Worm (Caenorhabditis elegans) whole organism, late embryonic: ENCODE measurements around the gene npp-26.

ENCODE experiments used
- C08G9.2 ChIP-seq: sonication (generic microtip); optimal IDR thresholded peaks from 2 replicates; lab custom pipeline; 2016; ENCODE audit warnings: mild to moderate bottlenecking, missing genetic modification characterization, moderate library complexity, missing compliant biosample characterization
- K02D7.2 ChIP-seq: sonication (generic microtip); optimal IDR thresholded peaks from 2 replicates; lab custom pipeline; 2017; ENCODE audit warnings: mild to moderate bottlenecking, missing genetic modification characterization, missing compliant biosample characterization
- K09A11.1 ChIP-seq: sonication (generic microtip); optimal IDR thresholded peaks from 2 replicates; lab custom pipeline; 2017; ENCODE audit warnings: antibody characterized with exemption, mild to moderate bottlenecking, missing genetic modification characterization, missing compliant biosample characterization; ENCODE audit not compliant: insufficient read depth
- Y22D7AL.16 ChIP-seq: sonication (generic microtip); optimal IDR thresholded peaks from 2 replicates; lab custom pipeline; 2016; ENCODE audit warnings: missing genetic modification characterization, missing compliant biosample characterization
- ama-1 ChIP-seq: fragments of 150-350 bp; optimal IDR thresholded peaks from 2 replicates; lab custom pipeline; 2014
- ceh-14 ChIP-seq: sonication (generic microtip); optimal IDR thresholded peaks from 2 replicates; lab custom pipeline; 2016; ENCODE audit warnings: missing genotype, missing genetic modification characterization, missing compliant biosample characterization
- ceh-18 ChIP-seq: sonication (generic microtip); optimal IDR thresholded peaks from 2 replicates; lab custom pipeline; 2016; ENCODE audit warnings: missing genetic modification characterization, missing compliant biosample characterization
- ceh-19 ChIP-seq: fragments of 200-800 bp; sonication (Bioruptor generic); optimal IDR thresholded peaks from 2 replicates; lab custom pipeline; 2018; ENCODE audit warnings: mild to moderate bottlenecking, missing genetic modification characterization, missing compliant biosample characterization
- ceh-22 ChIP-seq: sonication (generic microtip); optimal IDR thresholded peaks from 2 replicates; lab custom pipeline; 2017; ENCODE audit warnings: missing biosample characterization, missing genetic modification characterization
- ceh-24 ChIP-seq: sonication (generic microtip); optimal IDR thresholded peaks from 2 replicates; lab custom pipeline; 2016; ENCODE audit warnings: mild to moderate bottlenecking, missing genetic modification characterization, missing compliant biosample characterization
- ceh-30 ChIP-seq: fragments of 150-350 bp; optimal IDR thresholded peaks from 2 replicates; lab custom pipeline; 2014; ENCODE audit warnings: missing biosample characterization, missing genetic modification characterization
- ceh-31 ChIP-seq: sonication (generic microtip); optimal IDR thresholded peaks from 2 replicates; lab custom pipeline; 2016; ENCODE audit warnings: missing genetic modification characterization, missing compliant biosample characterization
- ceh-34 ChIP-seq: sonication (generic microtip); optimal IDR thresholded peaks from 2 replicates; lab custom pipeline; 2016; ENCODE audit warnings: mild to moderate bottlenecking, missing genetic modification characterization, missing compliant biosample characterization
- ceh-9 ChIP-seq: sonication (generic microtip); optimal IDR thresholded peaks from 2 replicates; lab custom pipeline; 2016; ENCODE audit warnings: mild to moderate bottlenecking, missing genetic modification characterization, inconsistent platforms, missing compliant biosample characterization
- che-1 ChIP-seq: sonication (generic microtip); optimal IDR thresholded peaks from 2 replicates; lab custom pipeline; 2016; ENCODE audit warnings: mild to moderate bottlenecking, missing genetic modification characterization, missing compliant biosample characterization
- dmd-4 ChIP-seq: sonication (generic microtip); optimal IDR thresholded peaks from 2 replicates; lab custom pipeline; 2016; ENCODE audit warnings: borderline replicate concordance, missing genetic modification characterization, missing compliant biosample characterization
- elt-2 ChIP-seq: sonication (generic microtip); optimal IDR thresholded peaks from 2 replicates; lab custom pipeline; 2016; ENCODE audit warnings: missing genetic modification reagents, missing genetic modification characterization, missing compliant biosample characterization
- eyg-1 ChIP-seq: sonication (generic microtip); optimal IDR thresholded peaks from 2 replicates; lab custom pipeline; 2016; ENCODE audit warnings: missing genotype, missing genetic modification characterization, missing compliant biosample characterization
- gmeb-2 ChIP-seq: sonication (generic microtip); optimal IDR thresholded peaks from 2 replicates; lab custom pipeline; 2016; ENCODE audit warnings: missing genetic modification characterization, inconsistent platforms, missing compliant biosample characterization
- hlh-13 ChIP-seq: fragments of 200-800 bp; sonication (Bioruptor generic); optimal IDR thresholded peaks from 2 replicates; lab custom pipeline; 2018; ENCODE audit warnings: mild to moderate bottlenecking, missing genetic modification characterization, missing compliant biosample characterization
- hlh-30 ChIP-seq: sonication (generic microtip); optimal IDR thresholded peaks from 2 replicates; lab custom pipeline; 2017; ENCODE audit warnings: antibody characterized with exemption, missing genetic modification characterization, missing compliant biosample characterization; ENCODE audit not compliant: insufficient read depth
- hlh-6 ChIP-seq: sonication (generic microtip); optimal IDR thresholded peaks from 2 replicates; lab custom pipeline; 2016; ENCODE audit warnings: missing genotype, missing genetic modification characterization, missing compliant biosample characterization
- hlh-8 ChIP-seq: sonication (generic microtip); optimal IDR thresholded peaks from 2 replicates; lab custom pipeline; 2016; ENCODE audit warnings: missing genotype, missing genetic modification characterization, missing compliant biosample characterization
- lim-6 ChIP-seq: sonication (generic microtip); optimal IDR thresholded peaks from 2 replicates; lab custom pipeline; 2016; ENCODE audit warnings: missing genetic modification characterization, missing compliant biosample characterization
- madf-2 ChIP-seq: sonication (generic microtip); optimal IDR thresholded peaks from 2 replicates; lab custom pipeline; 2017; ENCODE audit warnings: missing genetic modification characterization, missing compliant biosample characterization
- mec-3 ChIP-seq: sonication (generic microtip); optimal IDR thresholded peaks from 2 replicates; lab custom pipeline; 2016; ENCODE audit warnings: borderline replicate concordance, missing genetic modification characterization, missing compliant biosample characterization
- nfya-1 ChIP-seq: sonication (generic microtip); optimal IDR thresholded peaks from 2 replicates; lab custom pipeline; 2017; ENCODE audit warnings: missing genetic modification characterization, mild to moderate bottlenecking, missing compliant biosample characterization, antibody characterized with exemption, moderate library complexity
- odd-2 ChIP-seq: sonication (generic microtip); optimal IDR thresholded peaks from 2 replicates; lab custom pipeline; 2017; ENCODE audit warnings: antibody characterized with exemption, mild to moderate bottlenecking, missing genetic modification characterization, missing compliant biosample characterization
- pha-2 ChIP-seq: sonication (generic microtip); optimal IDR thresholded peaks from 2 replicates; lab custom pipeline; 2017; ENCODE audit warnings: mild to moderate bottlenecking, missing genetic modification characterization, missing compliant biosample characterization
- pha-4 ChIP-seq: fragments of 150-350 bp; optimal IDR thresholded peaks from 2 replicates; lab custom pipeline; 2018; ENCODE audit warnings: missing biosample characterization, missing genetic modification reagents, missing genetic modification characterization
- pqm-1 ChIP-seq: sonication (generic microtip); optimal IDR thresholded peaks from 2 replicates; lab custom pipeline; 2016; ENCODE audit warnings: missing genetic modification characterization, missing compliant biosample characterization
- pros-1 ChIP-seq: fragments of 150-350 bp; optimal IDR thresholded peaks from 2 replicates; lab custom pipeline; 2014; ENCODE audit warnings: missing biosample characterization, missing genetic modification reagents, missing genetic modification characterization
- ref-2 ChIP-seq: sonication (generic microtip); optimal IDR thresholded peaks from 2 replicates; lab custom pipeline; 2016; ENCODE audit warnings: missing genetic modification characterization, missing compliant biosample characterization
- rnt-1 ChIP-seq: sonication (generic microtip); optimal IDR thresholded peaks from 2 replicates; lab custom pipeline; 2016; ENCODE audit warnings: missing genetic modification characterization, missing compliant biosample characterization
- sdc-2 ChIP-seq: sonication (generic microtip); optimal IDR thresholded peaks from 2 replicates; lab custom pipeline; 2016; ENCODE audit warnings: missing genotype, missing genetic modification characterization, missing compliant biosample characterization
- sox-4 ChIP-seq: sonication (generic microtip); optimal IDR thresholded peaks from 2 replicates; lab custom pipeline; 2017; ENCODE audit warnings: mild to moderate bottlenecking, missing genetic modification characterization, inconsistent platforms, missing compliant biosample characterization
- syd-9 ChIP-seq: sonication (generic microtip); optimal IDR thresholded peaks from 2 replicates; lab custom pipeline; 2016; ENCODE audit warnings: mild to moderate bottlenecking, missing genetic modification characterization, moderate library complexity, missing compliant biosample characterization
- tbx-2 ChIP-seq: sonication (generic microtip); optimal IDR thresholded peaks from 2 replicates; lab custom pipeline; 2016; ENCODE audit warnings: missing genetic modification characterization, missing compliant biosample characterization
- ttx-3 ChIP-seq: sonication (generic microtip); optimal IDR thresholded peaks from 2 replicates; lab custom pipeline; 2016; ENCODE audit warnings: missing genetic modification reagents, missing genetic modification characterization, missing compliant biosample characterization
- unc-42 ChIP-seq: sonication (generic microtip); optimal IDR thresholded peaks from 2 replicates; lab custom pipeline; 2016; ENCODE audit warnings: missing genotype, missing genetic modification characterization, missing compliant biosample characterization
- unc-55 ChIP-seq: sonication (generic microtip); optimal IDR thresholded peaks from 2 replicates; lab custom pipeline; 2017; ENCODE audit warnings: missing biosample characterization, missing genetic modification reagents, missing genetic modification characterization

The npp-26 gene

DNA sequence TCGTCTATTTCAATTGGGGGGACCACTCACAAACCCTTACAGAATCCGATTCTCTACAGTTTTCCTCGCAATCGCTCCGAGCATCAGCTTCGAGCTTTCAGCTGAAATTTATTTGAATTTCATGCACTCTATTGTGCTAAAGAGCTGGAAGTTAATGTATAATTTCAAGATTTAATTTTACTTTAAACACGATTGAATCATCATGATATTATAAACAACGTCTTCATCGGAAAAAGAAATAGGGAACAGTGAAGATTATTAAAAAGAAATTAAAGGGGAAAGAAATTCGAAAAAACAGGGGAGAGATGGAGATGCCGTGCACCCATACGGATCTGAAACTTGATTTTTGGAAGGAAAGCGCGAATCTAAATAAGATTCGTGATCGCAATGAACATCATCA is 20.4 kb upstream of the npp-26 start, which contains the start of gene hoe-1:
Gene hoe-1, minus strand, starts transcription at position 101 of the 400 bp plus-strand sequence.
- TF ChIP-seq unc-42 (tag; lab: Kevin White, UChicago), result no peak

- TF ChIP-seq ceh-31 (no peak), ttx-3 (peak; percentile 36), madf-2 (tag; lab: Kevin White, UChicago) (no peak), elt-2 (tag; lab: Kevin White, UChicago) (peak; percentile 42), nfya-1 (tag; lab: Kevin White, UChicago) (peak; percentile 35), sox-4 (tag; lab: Kevin White, UChicago) (peak; percentile 6)
Observed at ce11 chrIV:4745422-4745821, 19.1 kb upstream of the npp-26 start, which contains the start of gene timm-17B.1. Gene timm-17B.1, minus strand, starts transcription at chrIV:4745492.

DNA sequence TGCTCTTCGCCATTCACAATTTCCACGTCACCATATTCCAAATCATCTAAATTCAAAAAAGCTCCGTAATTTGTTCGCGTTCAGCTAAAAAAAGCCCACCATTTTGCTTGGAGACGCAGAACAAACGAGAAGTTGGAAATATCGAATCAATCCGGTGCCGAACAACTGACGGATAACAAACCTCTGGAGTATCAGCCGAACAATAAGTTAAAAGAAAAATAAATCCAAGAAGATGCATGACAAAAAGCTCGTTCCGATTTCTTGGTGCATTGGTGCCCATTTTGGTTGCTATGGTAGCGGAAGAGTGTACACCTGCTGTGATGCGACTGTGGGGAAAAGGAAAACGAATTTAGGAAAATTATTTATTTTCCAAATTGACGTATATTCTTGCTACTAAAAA is 17.0 kb upstream of the npp-26 start, which contains the start of gene tctn-1:
Gene tctn-1, minus strand, starts transcription at position 280 of the 400 bp plus-strand sequence.
- TF ChIP-seq elt-2 (tag; lab: Kevin White, UChicago) (no peak), ceh-22 (no peak), ttx-3 (no peak), unc-42 (tag; lab: Kevin White, UChicago) (no peak), C08G9.2 (tag; lab: Kevin White, UChicago) (no peak), madf-2 (tag; lab: Kevin White, UChicago) (no peak), ceh-14 (no peak), nfya-1 (tag; lab: Kevin White, UChicago) (no peak), che-1 (no peak), K09A11.1 (no peak), pha-4 (no peak), hlh-13 (GFP tag; lab: Kevin White, UChicago) (no peak), Y22D7AL.16 (tag; lab: Kevin White, UChicago) (no peak)
- TF ChIP-seq, all 69 proteins: peak for 0

- TF ChIP-seq mec-3 (tag; lab: Kevin White, UChicago) (no peak), eyg-1 (tag; lab: Kevin White, UChicago) (no peak), hlh-30 (no peak), sdc-2 (tag; lab: Kevin White, UChicago) (peak; percentile 27), pros-1 (tag; lab: Kevin White, UChicago) (no peak), ceh-34 (tag; lab: Kevin White, UChicago) (peak; percentile 37), pqm-1 (tag; lab: Kevin White, UChicago) (peak; percentile 6), pha-2 (tag; lab: Kevin White, UChicago) (peak; percentile 28), tbx-2 (tag; lab: Kevin White, UChicago) (peak; percentile 9), ceh-31 (peak; percentile 43), elt-2 (tag; lab: Kevin White, UChicago) (peak; percentile 62), lim-6 (tag; lab: Kevin White, UChicago) (no peak), nfya-1 (tag; lab: Kevin White, UChicago) (peak; percentile 62), unc-55 (GFP tag; lab: Kevin White, UChicago) (peak; percentile 22), ceh-19 (GFP tag; lab: Kevin White, UChicago) (no peak), ref-2 (tag; lab: Kevin White, UChicago) (peak; percentile 7), pha-4 (no peak), ceh-30 (tag; lab: Kevin White, UChicago) (no peak), dmd-4 (no peak), ceh-18 (peak; percentile 15), rnt-1 (tag; lab: Kevin White, UChicago) (peak; percentile 45)
Observed at ce11 chrIV:4748408-4749105, 16.0 kb upstream of the npp-26 start, which contains the start of gene cyc-2.1. Gene cyc-2.1, minus strand, starts transcription at chrIV:4749012.

DNA sequence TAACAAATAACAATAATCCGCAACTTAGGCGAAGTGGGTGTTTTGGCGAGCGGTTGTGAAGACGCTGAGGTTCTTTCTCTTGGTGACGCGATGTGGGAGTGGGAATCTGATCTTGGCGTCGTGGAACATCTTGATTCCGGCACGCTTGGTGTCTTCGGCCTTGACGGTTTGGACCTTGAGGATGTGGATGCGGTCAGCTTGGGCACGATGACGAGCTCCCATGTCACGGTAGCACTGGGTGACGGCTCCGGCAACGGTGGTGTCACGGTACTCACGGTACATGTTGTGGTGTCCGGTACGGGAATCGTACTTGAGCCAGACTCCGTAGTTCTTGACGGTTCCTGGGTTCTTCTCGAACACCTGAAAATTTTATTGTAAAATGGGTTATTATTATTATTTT is 15.4 kb upstream of the npp-26 start:
- TF ChIP-seq syd-9 (tag; lab: Kevin White, UChicago) (no peak), gmeb-2 (tag; lab: Kevin White, UChicago) (no peak), ceh-30 (tag; lab: Kevin White, UChicago) (no peak), sox-4 (tag; lab: Kevin White, UChicago) (no peak), ama-1 (lab: Kevin White, UChicago) (no peak), pha-4 (no peak), lim-6 (tag; lab: Kevin White, UChicago) (no peak), ceh-24 (tag; lab: Kevin White, UChicago) (no peak), hlh-6 (tag; lab: Kevin White, UChicago) (no peak), K02D7.2 (tag; lab: Kevin White, UChicago) (no peak), ceh-34 (tag; lab: Kevin White, UChicago) (no peak), odd-2 (tag; lab: Kevin White, UChicago) (no peak), hlh-8 (tag; lab: Kevin White, UChicago) (no peak), ceh-9 (tag; lab: Kevin White, UChicago) (no peak), ceh-31 (no peak)
- TF ChIP-seq, all 69 proteins: peak for 0
